3 worm cellular contexts compared by ENCODE assay signal in the genomic region with DNA sequence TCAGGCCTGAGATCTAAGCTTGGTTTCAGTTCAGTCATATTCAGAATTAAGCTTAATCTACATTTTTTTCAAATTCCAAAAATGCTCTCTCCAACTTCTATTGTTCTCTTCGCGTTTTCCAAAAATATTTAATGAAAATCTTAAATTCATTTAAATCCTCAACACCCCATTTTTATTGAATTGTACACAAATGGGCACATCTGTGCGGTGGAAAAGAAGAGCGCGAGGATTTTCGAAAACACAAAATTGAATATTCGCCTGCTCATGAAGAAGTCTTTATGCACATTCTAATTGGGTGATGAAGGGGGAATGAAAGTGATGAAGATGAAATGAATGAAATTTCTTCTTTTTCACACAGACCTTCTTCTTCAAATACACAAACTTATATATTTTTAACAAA.
TF ChIP-seq lines count a peak whose summit lies in the region.

No protein-coding gene starts in this region.

TF ChIP-seq in whole organism, late embryonic, 69 proteins besides CTCF, POLR2A, EP300 and RAD21:
- TF ChIP-seq unc-42 (tag; optimal IDR thresholded peaks at IDR 0.05; lab: Kevin White, UChicago) (peak; percentile 79), C38D4.7 (GFP tag; optimal IDR thresholded peaks at IDR 0.05; lab: Kevin White, UChicago) (no peak)

TF ChIP-seq in whole organism, mixed stage, embryonic, 35 proteins besides CTCF, POLR2A, EP300 and RAD21:
- TF ChIP-seq lin-13 (tag; optimal IDR thresholded peaks at IDR 0.05; lab: Kevin White, UChicago) (no peak), sem-2 (GFP tag; optimal IDR thresholded peaks at IDR 0.05; lab: Kevin White, UChicago) (no peak), unc-39 (tag; optimal IDR thresholded peaks at IDR 0.05; lab: Kevin White, UChicago) (no peak), ces-1 (GFP tag; optimal IDR thresholded peaks at IDR 0.05; lab: Kevin White, UChicago) (peak; percentile 92), ceh-39 (tag; optimal IDR thresholded peaks at IDR 0.05; lab: Kevin White, UChicago) (no peak), unc-62 (GFP tag; optimal IDR thresholded peaks at IDR 0.05; lab: Kevin White, UChicago) (no peak), mab-5 (tag; optimal IDR thresholded peaks at IDR 0.05; lab: Kevin White, UChicago) (no peak)

TF ChIP-seq in whole organism, young adult, 124 proteins besides CTCF, POLR2A, EP300 and RAD21:
- no peak for TF ChIP-seq fkh-3 (tag; optimal IDR thresholded peaks at IDR 0.05; lab: Kevin White, UChicago)
- TF ChIP-seq hsf-1 (GFP tag; IDR thresholded peaks at IDR 0.05; lab: Robert Waterston, UW) = 0 out of 2 replicates have a peak, but pooled peaks have one; percentile 12
